Worm (Caenorhabditis elegans): ENCODE results near the gene F40G9.9.

DNA sequence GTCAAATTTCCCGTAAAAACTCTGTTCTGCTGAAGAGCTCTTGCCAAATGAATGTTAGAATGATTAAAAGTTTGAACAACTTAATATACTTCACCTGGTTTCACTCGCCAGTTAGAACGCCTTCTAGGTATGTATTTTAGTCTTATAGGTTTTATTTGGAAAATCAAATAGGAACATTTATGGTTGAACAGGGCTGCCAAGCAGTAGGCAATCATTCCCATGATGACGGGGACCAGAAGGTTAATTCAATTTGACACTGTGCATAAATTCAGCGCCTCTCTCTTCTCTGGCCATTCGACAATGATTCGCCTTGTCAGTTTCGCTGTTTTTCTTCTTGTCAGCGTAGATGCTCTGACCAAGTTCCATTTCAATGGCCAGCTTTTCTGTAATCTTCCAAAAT lies 10.6 kb upstream of the F40G9.9 start, which contains the start of gene F40G9.15:
- no peak for TF ChIP-seq mab-5 (tag; optimal IDR thresholded peaks at IDR 0.05)
- TF ChIP-seq fos-1 (tag; optimal IDR thresholded peaks at IDR 0.05), result no peak
- TF ChIP-seq lin-11 (tag; optimal IDR thresholded peaks at IDR 0.05), result no peak
- TF ChIP-seq mdl-1 (tag; optimal IDR thresholded peaks at IDR 0.05), result no peak
- no peak for TF ChIP-seq ztf-11 (tag; optimal IDR thresholded peaks at IDR 0.05)
- no peak for TF ChIP-seq nhr-11 (tag; optimal IDR thresholded peaks at IDR 0.05)
- no peak for TF ChIP-seq lin-39 (tag; optimal IDR thresholded peaks at IDR 0.05)
- no peak for TF ChIP-seq ama-1 (optimal IDR thresholded peaks at IDR 0.05)
- no peak for TF ChIP-seq unc-39 (tag; optimal IDR thresholded peaks at IDR 0.05)
- TF ChIP-seq lsy-2 (tag; optimal IDR thresholded peaks at IDR 0.05), result no peak
- no peak for TF ChIP-seq R02D3.7 (tag; optimal IDR thresholded peaks at IDR 0.05)

All from whole organism, L2 larva.